Fruit fly (Drosophila melanogaster) whole organism, embryonic: Measurements from ENCODE around the gene chic.

Experiments
- Abd-B ChIP-seq: fragments of 200-800 bp; sonication (Bioruptor generic); optimal IDR thresholded peaks from 2 replicates; lab custom pipeline; 2018; ENCODE audit warnings: missing biosample characterization, mild to moderate bottlenecking, missing genetic modification characterization, moderate library complexity
- Asciz ChIP-seq: fragments of 200-800 bp; sonication (Bioruptor generic); optimal IDR thresholded peaks from 2 replicates; lab custom pipeline; 2017; ENCODE audit warnings: missing biosample characterization, mild to moderate bottlenecking, missing genetic modification characterization, missing genetic modification reagents
- Bteb2 ChIP-seq: fragments of 200-800 bp; sonication (Bioruptor generic); optimal IDR thresholded peaks from 2 replicates; lab custom pipeline; 2016; ENCODE audit warnings: missing biosample characterization, missing genetic modification characterization
- CG10654 ChIP-seq: fragments of 200-800 bp; sonication (Bioruptor generic); optimal IDR thresholded peaks from 2 replicates; lab custom pipeline; 2016; ENCODE audit warnings: missing biosample characterization, missing genetic modification characterization
- CG11247 ChIP-seq: fragments of 200-800 bp; sonication (Bioruptor generic); IDR thresholded peaks from 2 replicates; pipeline ENCODE4 v1.3.6; 2022; ENCODE audit warnings: missing biosample characterization, missing genetic modification characterization
- CG11504 ChIP-seq: fragments of 200-800 bp; sonication (Bioruptor generic); optimal IDR thresholded peaks from 3 replicates; lab custom pipeline; 2019; ENCODE audit warnings: missing biosample characterization, mild to moderate bottlenecking, missing genetic modification characterization, moderate library complexity
- CG11560 ChIP-seq: fragments of 200-800 bp; sonication (Bioruptor generic); IDR thresholded peaks from 3 replicates; pipeline ENCODE4 v1.3.6; 2022; ENCODE audit warnings: missing biosample characterization, missing genetic modification characterization
- CG14441 ChIP-seq: fragments of 200-800 bp; sonication (Bioruptor generic); IDR thresholded peaks from 2 replicates; pipeline ENCODE4 v1.3.6; 2022; ENCODE audit warnings: missing biosample characterization, missing genetic modification characterization
- CG16813 ChIP-seq: fragments of 200-800 bp; sonication (Bioruptor generic); IDR thresholded peaks from 3 replicates; pipeline ENCODE4 v1.3.6; 2022; ENCODE audit warnings: missing biosample characterization, missing genetic modification characterization; ENCODE audit not compliant: partially characterized antibody
- CG17186 ChIP-seq: fragments of 200-800 bp; sonication (Bioruptor generic); optimal IDR thresholded peaks from 3 replicates; lab custom pipeline; 2017; ENCODE audit warnings: missing biosample characterization, missing genetic modification reagents, missing genetic modification characterization
- CG2875 ChIP-seq: fragments of 200-800 bp; sonication (Bioruptor generic); optimal IDR thresholded peaks from 2 replicates; lab custom pipeline; 2017; ENCODE audit warnings: missing biosample characterization, mild to moderate bottlenecking, missing genetic modification characterization, missing genetic modification reagents
- CG3407 ChIP-seq: fragments of 200-800 bp; sonication (Bioruptor generic); optimal IDR thresholded peaks from 2 replicates; lab custom pipeline; 2018; ENCODE audit warnings: missing biosample characterization, mild to moderate bottlenecking, missing genetic modification characterization
- CG3726 ChIP-seq: fragments of 200-800 bp; sonication (Bioruptor generic); IDR thresholded peaks from 3 replicates; pipeline ENCODE4, ENCODE4 v1.3.6; 2022; ENCODE audit warnings: missing biosample characterization, missing genetic modification characterization
- CG4328 ChIP-seq: fragments of 200-800 bp; sonication (Bioruptor generic); optimal IDR thresholded peaks from 3 replicates; lab custom pipeline; 2017; ENCODE audit warnings: missing biosample characterization, missing genetic modification reagents, missing genetic modification characterization
- CG6254 ChIP-seq: fragments of 200-800 bp; sonication (Bioruptor generic); optimal IDR thresholded peaks from 3 replicates; lab custom pipeline; 2017; ENCODE audit warnings: mild to moderate bottlenecking, missing biosample characterization, missing genetic modification reagents, missing genetic modification characterization
- CG6689 ChIP-seq: fragments of 200-800 bp; sonication (Bioruptor generic); IDR thresholded peaks from 2 replicates; pipeline ENCODE4 v1.3.6; 2022; ENCODE audit warnings: missing biosample characterization, missing genetic modification characterization
- CG7745 ChIP-seq: fragments of 200-800 bp; sonication (Bioruptor generic); optimal IDR thresholded peaks from 2 replicates; lab custom pipeline; 2018; ENCODE audit warnings: missing biosample characterization, mild to moderate bottlenecking, missing genetic modification characterization, moderate library complexity
- CG8388 ChIP-seq: fragments of 200-800 bp; sonication (Bioruptor generic); optimal IDR thresholded peaks from 2 replicates; lab custom pipeline; 2019; ENCODE audit warnings: missing biosample characterization, mild to moderate bottlenecking, missing genetic modification characterization, moderate library complexity
- Dbx ChIP-seq: fragments of 200-800 bp; sonication (Bioruptor generic); IDR thresholded peaks from 3 replicates; pipeline ENCODE4 v1.3.6; 2022; ENCODE audit warnings: missing biosample characterization, missing genetic modification characterization
- Hand ChIP-seq: fragments of 200-800 bp; sonication (Bioruptor generic); optimal IDR thresholded peaks from 2 replicates; lab custom pipeline; 2017; ENCODE audit warnings: mild to moderate bottlenecking, missing biosample characterization, missing genetic modification reagents, missing genetic modification characterization
- Hmr ChIP-seq: fragments of 200-800 bp; sonication (Bioruptor generic); optimal IDR thresholded peaks from 3 replicates; lab custom pipeline; 2017; ENCODE audit warnings: mild to moderate bottlenecking, missing biosample characterization, missing genetic modification reagents, missing genetic modification characterization
- NC2β ChIP-seq: fragments of 200-800 bp; sonication (Bioruptor generic); optimal IDR thresholded peaks from 2 replicates; lab custom pipeline; 2016; ENCODE audit warnings: missing biosample characterization, missing genetic modification characterization
- Ravus ChIP-seq: fragments of 200-800 bp; sonication (Bioruptor generic); IDR thresholded peaks from 2 replicates; pipeline ENCODE4 v1.3.6; 2022; ENCODE audit warnings: missing biosample characterization, missing genetic modification characterization
- Rx ChIP-seq: fragments of 200-800 bp; sonication (Bioruptor generic); IDR thresholded peaks from 2 replicates; pipeline ENCODE4 v1.3.6; 2022; ENCODE audit warnings: missing biosample characterization, missing genetic modification characterization
- Xbp1 ChIP-seq: fragments of 200-800 bp; sonication (Bioruptor generic); optimal IDR thresholded peaks from 3 replicates; lab custom pipeline; 2016; ENCODE audit warnings: missing biosample characterization, mild to moderate bottlenecking, missing genetic modification characterization
- cas ChIP-seq: fragments of 200-800 bp; sonication (Bioruptor generic); IDR thresholded peaks from 2 replicates; pipeline ENCODE4 v1.3.6; 2022; ENCODE audit warnings: missing biosample characterization, missing genetic modification characterization
- cato ChIP-seq: fragments of 200-800 bp; sonication (Bioruptor generic); optimal IDR thresholded peaks from 2 replicates; lab custom pipeline; 2016; ENCODE audit warnings: missing biosample characterization, missing genetic modification characterization, borderline replicate concordance
- corto ChIP-seq: fragments of 200-800 bp; sonication (Bioruptor generic); optimal IDR thresholded peaks from 2 replicates; lab custom pipeline; 2016; ENCODE audit warnings: missing biosample characterization, mild to moderate bottlenecking, missing genetic modification characterization, moderate library complexity
- dan ChIP-seq: fragments of 200-800 bp; sonication (Bioruptor generic); IDR thresholded peaks from 2 replicates; pipeline ENCODE4 v1.3.6; 2022; ENCODE audit warnings: missing biosample characterization, missing genetic modification characterization
- disco-r ChIP-seq: fragments of 200-800 bp; sonication (Bioruptor generic); optimal IDR thresholded peaks from 2 replicates; lab custom pipeline; 2016; ENCODE audit warnings: missing biosample characterization, missing genetic modification characterization
- dm ChIP-seq: fragments of 200-800 bp; sonication (Bioruptor generic); optimal IDR thresholded peaks from 3 replicates; lab custom pipeline; 2016; ENCODE audit warnings: missing biosample characterization, missing genetic modification characterization
- dmrt99B ChIP-seq: fragments of 200-800 bp; sonication (Bioruptor generic); optimal IDR thresholded peaks from 2 replicates; lab custom pipeline; 2018; ENCODE audit warnings: missing biosample characterization, mild to moderate bottlenecking, missing genetic modification characterization, moderate library complexity
- dpn ChIP-seq, 2 experiments: fragments of 200-800 bp; sonication (Bioruptor generic); optimal IDR thresholded peaks; 3 replicates each; lab custom pipeline; 2016; ENCODE audit warnings: missing biosample characterization in 2 of 2, missing genetic modification characterization in 2 of 2
- eve ChIP-seq, 2 experiments: fragments of >200 bp; optimal IDR thresholded peaks; 2 replicates each; lab custom pipeline; 2017; ENCODE audit warnings: missing biosample characterization in 2 of 2, missing genetic modification characterization in 2 of 2
- gt ChIP-seq: fragments of 200-800 bp; sonication (Bioruptor generic); IDR thresholded peaks from 2 replicates; pipeline ENCODE4 v1.3.6; 2022; ENCODE audit warnings: missing biosample characterization, missing genetic modification characterization
- hb ChIP-seq: fragments of 200-800 bp; sonication (Bioruptor generic); IDR thresholded peaks from 3 replicates; pipeline ENCODE4 v1.3.6; 2022; ENCODE audit warnings: missing biosample characterization, missing genetic modification characterization; ENCODE audit not compliant: partially characterized antibody
- nau ChIP-seq: fragments of 200-800 bp; sonication (Bioruptor generic); optimal IDR thresholded peaks from 3 replicates; lab custom pipeline; 2017; ENCODE audit warnings: missing biosample characterization, mild to moderate bottlenecking, missing genetic modification characterization, missing genetic modification reagents
- nom ChIP-seq: fragments of 200-800 bp; sonication (Bioruptor generic); optimal IDR thresholded peaks from 2 replicates; lab custom pipeline; 2017; ENCODE audit warnings: missing biosample characterization, missing genetic modification characterization, mild to moderate bottlenecking, moderate library complexity, missing genetic modification reagents
- oc ChIP-seq: fragments of 200-800 bp; sonication (Bioruptor generic); optimal IDR thresholded peaks from 2 replicates; lab custom pipeline; 2018; ENCODE audit warnings: missing biosample characterization, mild to moderate bottlenecking, missing genetic modification characterization, moderate library complexity
- peb ChIP-seq: fragments of 200-800 bp; sonication (Bioruptor generic); IDR thresholded peaks from 2 replicates; pipeline ENCODE4 v1.3.6; 2022; ENCODE audit warnings: missing biosample characterization, missing genetic modification characterization
- repo ChIP-seq: fragments of 200-800 bp; sonication (Bioruptor generic); optimal IDR thresholded peaks from 2 replicates; lab custom pipeline; 2016; ENCODE audit warnings: missing biosample characterization, missing genetic modification characterization
- shn ChIP-seq: fragments of 200-800 bp; sonication (Bioruptor generic); optimal IDR thresholded peaks from 3 replicates; lab custom pipeline; 2016; ENCODE audit warnings: missing biosample characterization, missing genetic modification characterization
- ssp ChIP-seq: fragments of 200-800 bp; sonication (Bioruptor generic); IDR thresholded peaks from 2 replicates; pipeline ENCODE4 v1.3.6; 2022; ENCODE audit warnings: missing biosample characterization, missing genetic modification characterization
- tap ChIP-seq: fragments of 200-800 bp; optimal IDR thresholded peaks from 3 replicates; lab custom pipeline; 2019; ENCODE audit warnings: missing biosample characterization, mild to moderate bottlenecking, missing genetic modification characterization, moderate library complexity
- tio ChIP-seq: fragments of 200-800 bp; sonication (Bioruptor generic); optimal IDR thresholded peaks from 2 replicates; lab custom pipeline; 2017; ENCODE audit warnings: missing biosample characterization, missing genetic modification characterization, inconsistent platforms
- tll ChIP-seq, 2 experiments: fragments of 200-800 bp in 1 of 2; fragments of >200 bp in 1 of 2; sonication (Bioruptor generic) in 1 of 2; optimal IDR thresholded peaks; 2 replicates each; lab custom pipeline; 2017 to 2019; ENCODE audit warnings: missing biosample characterization in 2 of 2, missing genetic modification characterization in 2 of 2, mild to moderate bottlenecking in 1 of 2, moderate library complexity in 1 of 2
- trem ChIP-seq: fragments of 200-800 bp; optimal IDR thresholded peaks from 3 replicates; lab custom pipeline; 2019; ENCODE audit warnings: missing biosample characterization, mild to moderate bottlenecking, missing genetic modification characterization, moderate library complexity

The chic gene

dm6 chr2L:5943229-5944078 is 37.4 kb downstream of the chic start, which contains the start of the genes Sfp26Ad and Gpdh1 (continued):
- TF ChIP-seq CG3407: peak; percentile 67
- TF ChIP-seq CG11560 (tag; lab: Robert Waterston, UW): no peak
- TF ChIP-seq CG2875 (GFP tag; lab: Kevin White, UChicago): peak; percentile 61
- peak; percentile 55 for TF ChIP-seq dmrt99B (tag; lab: Kevin White, UChicago)
- TF ChIP-seq repo (GFP tag; lab: Kevin White, UChicago): peak; percentile 72
- 0 out of 2 replicates have a peak, but pooled peaks have one; percentile 28 for TF ChIP-seq gt (GFP tag; lab: Robert Waterston, UW)
- peak; percentile 77 for TF ChIP-seq CG17186 (GFP tag; lab: Kevin White, UChicago)
- TF ChIP-seq Xbp1: peak; percentile 86
- TF ChIP-seq CG14441 (GFP tag; lab: Robert Waterston, UW): peak; percentile 60
- peak; percentile 87 for TF ChIP-seq Bteb2 (GFP tag; lab: Kevin White, UChicago)
- TF ChIP-seq Ravus (GFP tag; lab: Robert Waterston, UW): no peak
- TF ChIP-seq CG16813: 0 out of 3 replicates have a peak, but pooled peaks have one; percentile 36
- peak; percentile 82 for TF ChIP-seq Hmr (GFP tag; lab: Kevin White, UChicago)
- TF ChIP-seq CG11247 (GFP tag; lab: Robert Waterston, UW): peak; percentile 70
- TF ChIP-seq Abd-B (GFP tag; lab: Kevin White, UChicago): peak; percentile 33
- TF ChIP-seq CG6689 (GFP tag; lab: Robert Waterston, UW): 0 out of 2 replicates have a peak, but pooled peaks have one; percentile 24
- TF ChIP-seq trem (tag; lab: Kevin White, UChicago): peak; percentile 61
- TF ChIP-seq dm (GFP tag; lab: Kevin White, UChicago): no peak
- TF ChIP-seq cas (GFP tag; lab: Robert Waterston, UW): 0 out of 2 replicates have a peak, but pooled peaks have one; percentile 14
- peak; percentile 16 for TF ChIP-seq disco-r (GFP tag; lab: Kevin White, UChicago)
- peak; percentile 5 for TF ChIP-seq Asciz (GFP tag; lab: Kevin White, UChicago)
- peak; percentile 68 for TF ChIP-seq nau (GFP tag; lab: Kevin White, UChicago)
- 0 out of 3 replicates have a peak, but pooled peaks have one; percentile 4 for TF ChIP-seq CG3726 (GFP tag; lab: Robert Waterston, UW)
- TF ChIP-seq CG11504 (tag; lab: Kevin White, UChicago): peak; percentile 66
- TF ChIP-seq shn (GFP tag; lab: Kevin White, UChicago): peak; percentile 55
- TF ChIP-seq tll (GFP tag; optimal IDR thresholded peaks at IDR 0.05; lab: Kevin White, UChicago): peak in 1 of 2 experiments; percentile 12
- peak; percentile 54 for TF ChIP-seq ssp (GFP tag; lab: Robert Waterston, UW)
- no peak for TF ChIP-seq tap
- TF ChIP-seq eve (GFP tag; optimal IDR thresholded peaks at IDR 0.05; lab: Kevin White, UChicago): no peak
- TF ChIP-seq hb (GFP tag; lab: Robert Waterston, UW): no peak
- peak; percentile 49 for TF ChIP-seq CG4328 (GFP tag; lab: Kevin White, UChicago)
- peak; percentile 64 for TF ChIP-seq CG10654 (GFP tag; lab: Kevin White, UChicago)
- TF ChIP-seq nom: peak; percentile 78
- TF ChIP-seq dan (GFP tag; lab: Robert Waterston, UW): no peak
- TF ChIP-seq CG6254: peak; percentile 2
- peak; percentile 80 for TF ChIP-seq Dbx
- peak; percentile 62 for TF ChIP-seq Hand (GFP tag; lab: Kevin White, UChicago)
- 0 out of 2 replicates have a peak, but pooled peaks have one; percentile 11 for TF ChIP-seq peb (GFP tag; lab: Robert Waterston, UW)
- TF ChIP-seq cato (GFP tag; lab: Kevin White, UChicago): peak; percentile 10
- TF ChIP-seq CG8388 (GFP tag; lab: Kevin White, UChicago): peak; percentile 66
- peak; percentile 46 for TF ChIP-seq oc (tag; lab: Kevin White, UChicago)
- peak; percentile 48 for TF ChIP-seq tio (GFP tag; lab: Kevin White, UChicago)
- TF ChIP-seq CG7745 (tag; lab: Kevin White, UChicago): peak; percentile 8
- TF ChIP-seq NC2β (GFP tag; lab: Kevin White, UChicago): peak; percentile 80
- peak; percentile 44 for TF ChIP-seq Rx (GFP tag; lab: Robert Waterston, UW)
- peak; percentile 87 to 90 for TF ChIP-seq dpn (GFP tag; optimal IDR thresholded peaks at IDR 0.05; lab: Kevin White, UChicago)
- peak; percentile 75 for TF ChIP-seq corto (GFP tag; lab: Kevin White, UChicago)
